Worm (Caenorhabditis elegans) whole organism, young adult: ENCODE data around the gene C02F12.8.

ENCODE experiments used
- B0019.2 ChIP-seq: fragments of 200-800 bp; sonication (Bioruptor generic); conservative IDR thresholded peaks from 2 replicates; pipeline ENCODE4 v1.3.6; 2022; ENCODE audit warnings: missing genetic modification reagents, missing genetic modification characterization, missing compliant biosample characterization
- C06A6.2 ChIP-seq: fragments of 200-800 bp; sonication (Bioruptor generic); conservative IDR thresholded peaks from 2 replicates; pipeline ENCODE4 v1.3.6; 2022; ENCODE audit warnings: missing genetic modification characterization, missing compliant biosample characterization
- D2030.7 ChIP-seq: fragments of 200-800 bp; sonication (Bioruptor generic); IDR thresholded peaks from 2 replicates; pipeline ENCODE4 v1.3.6; 2022; ENCODE audit warnings: missing genetic modification reagents, missing genetic modification characterization, missing compliant biosample characterization
- F22D6.2 ChIP-seq: sonication (generic microtip); optimal IDR thresholded peaks from 2 replicates; lab custom pipeline; 2016; ENCODE audit warnings: mild to moderate bottlenecking, missing genetic modification characterization, missing compliant biosample characterization
- F37B4.10 ChIP-seq: fragments of 200-800 bp; sonication (Bioruptor generic); IDR thresholded peaks from 2 replicates; pipeline ENCODE4 v1.3.6; 2022; ENCODE audit warnings: missing genetic modification characterization, missing compliant biosample characterization
- F39B2.1 ChIP-seq: fragments of 200-800 bp; sonication (Bioruptor generic); IDR thresholded peaks from 2 replicates; pipeline ENCODE4 v1.3.6; 2022; ENCODE audit warnings: missing genetic modification reagents, missing genetic modification characterization, missing compliant biosample characterization
- F49E8.2 ChIP-seq: sonication (generic microtip); optimal IDR thresholded peaks from 3 replicates; lab custom pipeline; 2017; ENCODE audit warnings: missing genetic modification characterization, mild to moderate bottlenecking, missing compliant biosample characterization, antibody characterized with exemption, moderate library complexity; ENCODE audit not compliant: insufficient read depth
- F57A8.1 ChIP-seq: fragments of 200-800 bp; sonication (Bioruptor generic); optimal IDR thresholded peaks from 2 replicates; lab custom pipeline; 2018; ENCODE audit warnings: mild to moderate bottlenecking, missing genetic modification characterization, moderate library complexity, missing compliant biosample characterization
- F57C9.4 ChIP-seq: sonication (generic microtip); optimal IDR thresholded peaks from 2 replicates; lab custom pipeline; 2017; ENCODE audit warnings: mild to moderate bottlenecking, missing genetic modification characterization, missing compliant biosample characterization
- K11D2.4 ChIP-seq: fragments of 200-800 bp; sonication (Bioruptor generic); IDR thresholded peaks from 2 replicates; pipeline ENCODE4 v1.3.6; 2022; ENCODE audit warnings: missing genetic modification reagents, missing genetic modification characterization, missing compliant biosample characterization
- K12H6.12 ChIP-seq: fragments of 200-800 bp; sonication (Bioruptor generic); optimal IDR thresholded peaks from 2 replicates; lab custom pipeline; 2018; ENCODE audit warnings: mild to moderate bottlenecking, missing genetic modification characterization, missing compliant biosample characterization
- akir-1 ChIP-seq: fragments of 200-800 bp; sonication (Bioruptor generic); optimal IDR thresholded peaks from 2 replicates; lab custom pipeline; 2018; ENCODE audit warnings: mild to moderate bottlenecking, missing genetic modification characterization, moderate library complexity, missing compliant biosample characterization
- aptf-3 ChIP-seq: fragments of 200-800 bp; sonication (Bioruptor generic); IDR thresholded peaks from 2 replicates; pipeline ENCODE4 v1.3.6; 2022; ENCODE audit warnings: missing genetic modification characterization, missing compliant biosample characterization
- atf-7 ChIP-seq: sonication (generic microtip); optimal IDR thresholded peaks from 2 replicates; lab custom pipeline; 2017; ENCODE audit warnings: mild to moderate bottlenecking, missing genetic modification characterization, missing compliant biosample characterization
- ccch-3 ChIP-seq: fragments of 200-800 bp; sonication (Bioruptor generic); optimal IDR thresholded peaks from 2 replicates; lab custom pipeline; 2018; ENCODE audit warnings: mild to moderate bottlenecking, missing genetic modification characterization, missing compliant biosample characterization
- cebp-1 ChIP-seq, 2 experiments: fragments of 200-800 bp in 1 of 2; sonication (Bioruptor generic) in 1 of 2; sonication (generic microtip) in 1 of 2; IDR thresholded peaks in 1 of 2; optimal IDR thresholded peaks in 1 of 2; 2 replicates each; pipeline versions ENCODE4 v1.3.6 to Lab custom; 2017 to 2022; ENCODE audit warnings: missing compliant biosample characterization in 2 of 2, missing genetic modification characterization in 2 of 2, mild to moderate bottlenecking in 1 of 2, missing genetic modification reagents in 1 of 2, moderate library complexity in 1 of 2
- ceh-40 ChIP-seq: fragments of 200-800 bp; sonication (Bioruptor generic); IDR thresholded peaks from 2 replicates; pipeline ENCODE4 v1.3.6; 2022; ENCODE audit warnings: missing genetic modification characterization, missing compliant biosample characterization
- dpl-1 ChIP-seq: fragments of 150-350 bp; optimal IDR thresholded peaks from 2 replicates; lab custom pipeline; 2014; ENCODE audit warnings: missing biosample characterization, missing genetic modification reagents, missing genetic modification characterization
- egl-44 ChIP-seq: fragments of 200-800 bp; sonication (Bioruptor generic); IDR thresholded peaks from 2 replicates; pipeline ENCODE4 v1.3.6; 2022; ENCODE audit warnings: missing genetic modification reagents, missing genetic modification characterization, missing compliant biosample characterization
- hlh-26 ChIP-seq: fragments of 200-800 bp; sonication (Bioruptor generic); conservative IDR thresholded peaks from 2 replicates; pipeline ENCODE4 v1.3.6; 2022; ENCODE audit warnings: missing genetic modification reagents, missing genetic modification characterization, missing compliant biosample characterization
- lag-1 ChIP-seq: fragments of 200-800 bp; sonication (Bioruptor generic); IDR thresholded peaks from 2 replicates; pipeline ENCODE4 v1.3.6; 2022; ENCODE audit warnings: missing genetic modification reagents, missing genetic modification characterization, missing compliant biosample characterization
- lin-40 ChIP-seq: sonication (generic microtip); optimal IDR thresholded peaks from 2 replicates; lab custom pipeline; 2016; ENCODE audit warnings: missing genetic modification characterization, mild to moderate bottlenecking, missing compliant biosample characterization, missing genotype, missing genetic modification reagents
- lsy-27 ChIP-seq: sonication (generic microtip); optimal IDR thresholded peaks from 2 replicates; lab custom pipeline; 2017; ENCODE audit warnings: missing genetic modification characterization, mild to moderate bottlenecking, missing compliant biosample characterization, antibody characterized with exemption, missing genotype, borderline replicate concordance; ENCODE audit not compliant: insufficient read depth
- madf-8 ChIP-seq: fragments of 200-800 bp; sonication (Bioruptor generic); conservative IDR thresholded peaks from 2 replicates; pipeline ENCODE4 v1.3.6; 2022; ENCODE audit warnings: missing genetic modification reagents, missing genetic modification characterization, missing compliant biosample characterization
- mel-28 ChIP-seq: sonication (generic microtip); optimal IDR thresholded peaks from 2 replicates; lab custom pipeline; 2016; ENCODE audit warnings: borderline replicate concordance, mild to moderate bottlenecking, missing genetic modification characterization, missing compliant biosample characterization
- nfya-1 ChIP-seq: sonication (generic microtip); optimal IDR thresholded peaks from 2 replicates; lab custom pipeline; 2017; ENCODE audit warnings: antibody characterized with exemption, missing compliant biosample characterization, missing genetic modification characterization, borderline replicate concordance; ENCODE audit not compliant: insufficient read depth
- nhr-179 ChIP-seq: sonication (generic microtip); optimal IDR thresholded peaks from 2 replicates; lab custom pipeline; 2016; ENCODE audit warnings: mild to moderate bottlenecking, missing genetic modification characterization, missing compliant biosample characterization
- pbrm-1 ChIP-seq: fragments of 200-800 bp; sonication (Bioruptor generic); IDR thresholded peaks from 2 replicates; pipeline ENCODE4 v1.3.6; 2022; ENCODE audit warnings: missing genetic modification reagents, missing genetic modification characterization, missing compliant biosample characterization
- pha-4 ChIP-seq: fragments of 150-350 bp; sonication (generic microtip); optimal IDR thresholded peaks from 2 replicates; lab custom pipeline; 2014; ENCODE audit warnings: missing biosample characterization, missing genetic modification reagents, missing genetic modification characterization
- rpc-1 ChIP-seq, 2 experiments: fragments of 150-350 bp in 1 of 2; sonication (generic microtip) in 1 of 2; optimal IDR thresholded peaks; 2 replicates each; lab custom pipeline; 2014 to 2018; ENCODE audit warnings: missing biosample characterization in 1 of 2, missing genetic modification characterization in 1 of 2, missing genetic modification reagents in 1 of 2, missing genotype in 1 of 2
- sea-2 ChIP-seq: fragments of 200-800 bp; sonication (Bioruptor generic); IDR thresholded peaks from 2 replicates; pipeline ENCODE4 v1.3.6; 2022; ENCODE audit warnings: missing genetic modification characterization, missing compliant biosample characterization
- xnd-1 ChIP-seq: sonication (generic microtip); optimal IDR thresholded peaks from 2 replicates; lab custom pipeline; 2016; ENCODE audit warnings: missing genotype, missing genetic modification reagents, missing genetic modification characterization, missing compliant biosample characterization
- zfh-2 ChIP-seq: fragments of 200-800 bp; sonication (Bioruptor generic); conservative IDR thresholded peaks from 2 replicates; pipeline ENCODE4 v1.3.6; 2022; ENCODE audit warnings: missing genetic modification reagents, missing genetic modification characterization, missing compliant biosample characterization

C02F12.8 gene

DNA sequence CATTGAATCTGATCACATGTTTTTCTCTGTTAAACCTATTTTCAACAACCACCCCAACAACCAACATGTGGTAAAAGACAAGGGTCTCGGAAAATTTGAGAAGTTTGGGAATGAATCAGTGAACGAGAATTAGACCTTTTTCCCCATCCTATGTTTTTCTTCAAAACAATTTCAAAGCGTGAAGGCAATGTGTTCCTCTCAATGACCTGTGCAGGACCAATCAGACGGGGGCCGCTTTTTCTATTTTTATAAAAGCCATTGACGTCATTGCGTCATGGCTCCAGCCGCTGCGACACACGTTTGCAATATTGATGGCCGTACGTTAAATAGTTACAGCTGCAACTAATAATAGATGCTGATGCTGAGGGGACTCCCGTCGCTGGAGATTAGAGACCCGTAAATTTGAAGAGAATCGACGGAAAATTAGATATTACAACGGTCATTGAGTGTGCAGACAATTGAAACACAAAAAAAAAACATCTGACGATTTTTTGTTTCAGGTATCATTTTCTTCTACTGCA is 18.6 kb upstream of the C02F12.8 start:
- TF ChIP-seq D2030.7 (GFP tag; lab: Robert Waterston, UW) (no peak), K12H6.12 (tag; lab: Kevin White, UChicago) (peak; percentile 27), K11D2.4 (GFP tag; lab: Robert Waterston, UW) (0 out of 2 replicates have a peak, but pooled peaks have one; percentile 13), aptf-3 (GFP tag; lab: Robert Waterston, UW) (no peak), pbrm-1 (GFP tag; lab: Robert Waterston, UW) (no peak), ceh-40 (GFP tag; lab: Robert Waterston, UW) (no peak), F49E8.2 (tag; lab: Kevin White, UChicago) (no peak), madf-8 (no peak), egl-44 (GFP tag; lab: Robert Waterston, UW) (no peak)

DNA sequence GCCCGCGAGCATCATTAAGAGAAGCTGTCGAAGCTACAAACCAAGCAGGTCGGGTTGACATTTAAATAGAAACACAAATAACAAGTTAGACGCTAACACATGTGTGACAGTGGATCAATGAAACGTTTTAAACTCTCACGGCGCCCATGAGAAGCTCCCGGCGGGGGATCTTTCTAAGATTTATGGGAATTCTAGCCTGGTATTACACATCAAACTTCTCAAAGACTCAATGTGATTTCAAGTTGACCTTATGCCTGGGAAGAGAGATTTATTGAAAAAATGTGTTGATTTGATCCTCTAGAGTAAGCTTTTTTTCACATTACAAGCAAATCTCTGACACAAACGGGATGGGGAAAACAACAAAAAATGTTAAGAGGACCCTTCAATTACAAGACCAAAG is 16.7 kb upstream of the C02F12.8 start:
- TF ChIP-seq akir-1 (GFP tag; lab: Kevin White, UChicago) (no peak), F37B4.10 (no peak), dpl-1 (GFP tag; lab: Kevin White, UChicago) (no peak), rpc-1 (optimal IDR thresholded peaks at IDR 0.05; lab: Kevin White, UChicago) (no peak), rpc-1 (tag; optimal IDR thresholded peaks at IDR 0.05; lab: Kevin White, UChicago) (no peak), pha-4 (no peak), lag-1 (no peak), F22D6.2 (tag; lab: Kevin White, UChicago) (no peak), K12H6.12 (tag; lab: Kevin White, UChicago) (no peak), lin-40 (tag; lab: Kevin White, UChicago) (no peak), mel-28 (tag; lab: Kevin White, UChicago) (no peak), nhr-179 (tag; lab: Kevin White, UChicago) (no peak), F57A8.1 (GFP tag; lab: Kevin White, UChicago) (no peak), lsy-27 (tag; lab: Kevin White, UChicago) (no peak), F39B2.1 (GFP tag; lab: Robert Waterston, UW) (no peak), B0019.2 (GFP tag; lab: Robert Waterston, UW) (no peak), xnd-1 (tag; lab: Kevin White, UChicago) (no peak)

DNA sequence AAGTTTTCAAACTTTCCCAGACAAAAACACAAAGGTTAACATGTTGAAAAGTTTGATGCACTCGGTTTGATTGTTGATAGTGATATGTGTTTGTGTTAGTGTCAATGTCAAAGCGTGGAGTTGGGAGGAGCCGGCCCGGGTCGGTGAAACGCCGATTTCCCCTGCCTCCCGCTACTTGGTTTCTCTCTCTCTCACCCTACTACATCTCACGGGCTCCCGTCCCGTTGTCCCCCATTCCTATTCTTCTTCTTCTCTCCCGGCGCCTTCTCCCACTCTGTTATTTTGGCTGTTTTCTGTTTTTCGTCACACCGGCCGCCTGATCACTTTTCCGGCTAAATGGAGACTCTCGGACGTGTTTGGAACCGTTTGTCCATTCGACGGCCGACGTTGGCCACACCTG is 13.3 kb upstream of the C02F12.8 start:
- no peak for TF ChIP-seq atf-7 (tag; lab: Kevin White, UChicago)
- TF ChIP-seq F57C9.4 (tag; lab: Kevin White, UChicago) = no peak
- TF ChIP-seq hlh-26 (GFP tag; lab: Robert Waterston, UW) = no peak
- TF ChIP-seq madf-8 = no peak
- TF ChIP-seq zfh-2 (GFP tag; lab: Robert Waterston, UW) = peak; percentile 70
- no peak for TF ChIP-seq ccch-3
- no peak for TF ChIP-seq C06A6.2 (GFP tag; lab: Robert Waterston, UW)
- TF ChIP-seq lin-40 (tag; lab: Kevin White, UChicago) = no peak

DNA sequence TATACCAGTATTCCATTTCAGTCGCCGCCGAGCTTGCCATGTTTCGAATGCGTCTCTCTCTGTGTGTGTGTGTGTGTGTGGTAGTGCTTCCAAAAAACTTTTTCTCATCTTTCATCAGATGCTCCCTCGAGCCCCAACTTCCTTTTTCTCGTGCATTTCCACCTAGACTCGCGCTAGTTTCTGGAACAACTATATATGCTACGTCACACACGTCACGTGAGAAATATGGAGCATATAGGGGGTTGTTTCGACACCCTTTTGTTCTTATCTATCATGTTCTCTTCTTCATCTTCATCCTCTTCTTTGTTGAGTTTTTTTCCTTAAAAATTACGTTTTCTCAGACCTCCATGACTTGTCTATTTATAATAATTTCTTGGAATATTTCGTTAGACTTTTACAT is 12.3 kb upstream of the C02F12.8 start:
- TF ChIP-seq sea-2 (GFP tag; lab: Robert Waterston, UW) (no peak), nfya-1 (tag; lab: Kevin White, UChicago) (no peak), dpl-1 (GFP tag; lab: Kevin White, UChicago) (no peak), cebp-1 (GFP tag; IDR thresholded peaks at IDR 0.05; lab: Robert Waterston, UW) (no peak), cebp-1 (tag; optimal IDR thresholded peaks at IDR 0.05; lab: Kevin White, UChicago) (peak; percentile 28)
